Worm (Caenorhabditis elegans) whole organism, L1 larva: ENCODE data around the gene D2024.1.

Experiments
- C04F5.9 ChIP-seq: sonication (generic microtip); optimal IDR thresholded peaks from 2 replicates; lab custom pipeline; 2016; ENCODE audit warnings: missing genetic modification characterization, missing compliant biosample characterization
- C34B4.2 ChIP-seq: sonication (generic microtip); optimal IDR thresholded peaks from 2 replicates; lab custom pipeline; 2017; ENCODE audit warnings: mild to moderate bottlenecking, missing genetic modification characterization, missing compliant biosample characterization
- aha-1 ChIP-seq: fragments of 150-350 bp; optimal IDR thresholded peaks from 2 replicates; lab custom pipeline; 2014; ENCODE audit warnings: missing biosample characterization, missing genetic modification characterization
- aly-2 ChIP-seq: fragments of 150-350 bp; optimal IDR thresholded peaks from 2 replicates; lab custom pipeline; 2014; ENCODE audit warnings: missing biosample characterization, missing genetic modification characterization
- blmp-1 ChIP-seq: fragments of 150-350 bp; optimal IDR thresholded peaks from 2 replicates; lab custom pipeline; 2014; ENCODE audit warnings: missing biosample characterization, missing genetic modification characterization
- ceh-82 ChIP-seq, 3 experiments: fragments of 150-350 bp in 1 of 3; sonication (generic microtip) in 2 of 3; optimal IDR thresholded peaks; 2 replicates each; lab custom pipeline; 2014 to 2017; ENCODE audit warnings: missing biosample characterization in 3 of 3, missing genetic modification characterization in 3 of 3
- ceh-90 ChIP-seq: sonication (generic microtip); optimal IDR thresholded peaks from 2 replicates; lab custom pipeline; 2016; ENCODE audit warnings: missing genetic modification characterization, missing compliant biosample characterization
- ces-1 ChIP-seq: fragments of 150-350 bp; optimal IDR thresholded peaks from 2 replicates; lab custom pipeline; 2014; ENCODE audit warnings: missing biosample characterization, missing genetic modification reagents, missing genetic modification characterization
- elt-2 ChIP-seq: sonication (generic microtip); optimal IDR thresholded peaks from 2 replicates; lab custom pipeline; 2016; ENCODE audit warnings: missing genetic modification characterization, mild to moderate bottlenecking, inconsistent platforms, missing compliant biosample characterization, missing genetic modification reagents
- ets-5 ChIP-seq: fragments of 200-800 bp; sonication (Bioruptor generic); IDR thresholded peaks from 2 replicates; pipeline ENCODE4 v1.3.6; 2022; ENCODE audit warnings: missing genetic modification characterization, missing compliant biosample characterization
- fkh-10 ChIP-seq: sonication (generic microtip); optimal IDR thresholded peaks from 2 replicates; lab custom pipeline; 2017; ENCODE audit warnings: missing biosample characterization, missing genetic modification reagents, missing genetic modification characterization
- fkh-4 ChIP-seq: sonication (generic microtip); optimal IDR thresholded peaks from 2 replicates; lab custom pipeline; 2016; ENCODE audit warnings: missing compliant biosample characterization, missing genetic modification characterization, borderline replicate concordance
- fos-1 ChIP-seq: fragments of 150-350 bp; optimal IDR thresholded peaks from 2 replicates; lab custom pipeline; 2014; ENCODE audit warnings: missing biosample characterization, missing genetic modification characterization
- hlh-4 ChIP-seq: sonication (generic microtip); optimal IDR thresholded peaks from 2 replicates; lab custom pipeline; 2016; ENCODE audit warnings: mild to moderate bottlenecking, missing genetic modification characterization, missing compliant biosample characterization
- irx-1 ChIP-seq: sonication (generic microtip); optimal IDR thresholded peaks from 2 replicates; lab custom pipeline; 2016; ENCODE audit warnings: missing genetic modification characterization, missing compliant biosample characterization
- isw-1 ChIP-seq: fragments of 200-800 bp; sonication (Bioruptor generic); IDR thresholded peaks from 2 replicates; pipeline ENCODE4 v1.3.6; 2022; ENCODE audit warnings: missing genetic modification characterization, missing compliant biosample characterization
- lin-14 ChIP-seq: fragments of 200-800 bp; sonication (Bioruptor generic); optimal IDR thresholded peaks from 2 replicates; lab custom pipeline; 2018; ENCODE audit warnings: mild to moderate bottlenecking, missing genetic modification characterization, moderate library complexity, missing compliant biosample characterization
- lin-15B ChIP-seq: fragments of 150-350 bp; sonication (generic microtip); optimal IDR thresholded peaks from 3 replicates; lab custom pipeline; 2014; ENCODE audit warnings: missing biosample characterization, missing genetic modification characterization
- lin-35 ChIP-seq, 2 experiments: fragments of 150-350 bp; optimal IDR thresholded peaks; 2 replicates each; lab custom pipeline; 2014; ENCODE audit warnings: missing biosample characterization in 2 of 2, missing genetic modification characterization in 2 of 2, missing genetic modification reagents in 2 of 2
- lin-39 ChIP-seq: fragments of 150-350 bp; optimal IDR thresholded peaks from 2 replicates; lab custom pipeline; 2014; ENCODE audit warnings: missing biosample characterization, missing genetic modification reagents, missing genetic modification characterization
- lir-3 ChIP-seq: sonication (generic microtip); optimal IDR thresholded peaks from 2 replicates; lab custom pipeline; 2016; ENCODE audit warnings: mild to moderate bottlenecking, missing genetic modification characterization, moderate library complexity, missing compliant biosample characterization; ENCODE audit not compliant: poor library complexity
- lsy-2 ChIP-seq, 2 experiments: fragments of 150-350 bp; optimal IDR thresholded peaks; 2 replicates each; lab custom pipeline; 2014; ENCODE audit warnings: missing biosample characterization in 2 of 2, missing genetic modification characterization in 2 of 2
- mab-9 ChIP-seq: fragments of 200-800 bp; sonication (Bioruptor generic); IDR thresholded peaks from 2 replicates; pipeline ENCODE4 v1.3.6; 2022; ENCODE audit warnings: missing genetic modification reagents, missing genetic modification characterization, missing compliant biosample characterization
- mef-2 ChIP-seq: fragments of 150-350 bp; optimal IDR thresholded peaks from 2 replicates; lab custom pipeline; 2014; ENCODE audit warnings: missing biosample characterization, missing genetic modification characterization
- mep-1 ChIP-seq: fragments of 150-350 bp; optimal IDR thresholded peaks from 2 replicates; lab custom pipeline; 2014; ENCODE audit warnings: missing biosample characterization, missing genetic modification characterization
- nhr-12 ChIP-seq: sonication (generic microtip); optimal IDR thresholded peaks from 2 replicates; lab custom pipeline; 2017; ENCODE audit warnings: missing biosample characterization, missing genetic modification characterization
- nhr-19 ChIP-seq: fragments of 200-800 bp; sonication (Bioruptor generic); conservative IDR thresholded peaks from 2 replicates; pipeline ENCODE4 v1.3.6; 2022; ENCODE audit warnings: missing genetic modification characterization, missing compliant biosample characterization
- nhr-20 ChIP-seq: sonication (generic microtip); optimal IDR thresholded peaks from 2 replicates; lab custom pipeline; 2016; ENCODE audit warnings: mild to moderate bottlenecking, missing genetic modification characterization, missing compliant biosample characterization
- nhr-28 ChIP-seq: fragments of 150-350 bp; optimal IDR thresholded peaks from 2 replicates; lab custom pipeline; 2014; ENCODE audit warnings: missing biosample characterization, missing genetic modification characterization
- nhr-47 ChIP-seq: sonication (generic microtip); optimal IDR thresholded peaks from 2 replicates; lab custom pipeline; 2016; ENCODE audit warnings: mild to moderate bottlenecking, missing genetic modification characterization, moderate library complexity, missing compliant biosample characterization
- nhr-76 ChIP-seq: sonication (generic microtip); optimal IDR thresholded peaks from 2 replicates; lab custom pipeline; 2017; ENCODE audit warnings: missing biosample characterization, missing genetic modification characterization
- nhr-85 ChIP-seq: sonication (generic microtip); peaks from one replicate; lab custom pipeline; 2016; ENCODE audit warnings: missing genetic modification characterization, inconsistent platforms, missing compliant biosample characterization
- nhr-90 ChIP-seq: sonication (generic microtip); optimal IDR thresholded peaks from 2 replicates; lab custom pipeline; 2016; ENCODE audit warnings: mild to moderate bottlenecking, missing genetic modification characterization, missing compliant biosample characterization; ENCODE audit not compliant: poor library complexity
- pax-3 ChIP-seq: fragments of 200-800 bp; sonication (Bioruptor generic); optimal IDR thresholded peaks from 2 replicates; lab custom pipeline; 2018; ENCODE audit warnings: mild to moderate bottlenecking, missing genetic modification characterization, moderate library complexity, missing compliant biosample characterization
- pqm-1 ChIP-seq: sonication (generic microtip); optimal IDR thresholded peaks from 3 replicates; lab custom pipeline; 2017; ENCODE audit warnings: missing biosample characterization, missing genetic modification characterization
- rnt-1 ChIP-seq: sonication (generic microtip); optimal IDR thresholded peaks from 2 replicates; lab custom pipeline; 2016; ENCODE audit warnings: mild to moderate bottlenecking, missing genetic modification characterization, moderate library complexity, missing compliant biosample characterization
- snpc-4 ChIP-seq: fragments of 150-350 bp; optimal IDR thresholded peaks from 2 replicates; lab custom pipeline; 2014; ENCODE audit warnings: missing biosample characterization, missing genetic modification characterization
- snu-23 ChIP-seq: sonication (generic microtip); optimal IDR thresholded peaks from 2 replicates; lab custom pipeline; 2016; ENCODE audit warnings: missing genetic modification characterization, missing compliant biosample characterization
- sptf-1 ChIP-seq: fragments of 150-350 bp; optimal IDR thresholded peaks from 2 replicates; lab custom pipeline; 2014; ENCODE audit warnings: missing biosample characterization, missing genetic modification characterization
- sup-37 ChIP-seq: fragments of 200-800 bp; sonication (Bioruptor generic); optimal IDR thresholded peaks from 2 replicates; lab custom pipeline; 2018; ENCODE audit warnings: mild to moderate bottlenecking, missing genetic modification characterization, missing compliant biosample characterization
- swsn-7 ChIP-seq: sonication (generic microtip); optimal IDR thresholded peaks from 2 replicates; lab custom pipeline; 2016; ENCODE audit warnings: missing genetic modification characterization, missing compliant biosample characterization
- tbx-2 ChIP-seq: sonication (generic microtip); optimal IDR thresholded peaks from 2 replicates; lab custom pipeline; 2016; ENCODE audit warnings: missing genetic modification characterization, missing compliant biosample characterization
- tlp-1 ChIP-seq: fragments of 150-350 bp; optimal IDR thresholded peaks from 2 replicates; lab custom pipeline; 2014; ENCODE audit warnings: missing biosample characterization, missing genetic modification characterization
- unc-30 ChIP-seq: sonication (generic microtip); optimal IDR thresholded peaks from 2 replicates; lab custom pipeline; 2017; ENCODE audit warnings: missing biosample characterization, missing genetic modification characterization
- xbp-1 ChIP-seq: sonication (generic microtip); optimal IDR thresholded peaks from 2 replicates; lab custom pipeline; 2016; ENCODE audit warnings: missing genetic modification characterization, missing compliant biosample characterization
- ztf-11 ChIP-seq, 2 experiments: sonication (generic microtip); optimal IDR thresholded peaks; 2 replicates each; lab custom pipeline; 2016 to 2017; ENCODE audit warnings: missing genetic modification characterization in 2 of 2, missing biosample characterization in 1 of 2, missing compliant biosample characterization in 1 of 2
- ztf-4 ChIP-seq: fragments of 150-350 bp; optimal IDR thresholded peaks from 2 replicates; lab custom pipeline; 2014; ENCODE audit warnings: missing biosample characterization, missing genetic modification characterization

The D2024.1 gene

ce11 chrIV:7237668-7238214 is 9.6 kb upstream of the D2024.1 start, which contains the start of gene elo-3:
Gene elo-3 (plus strand): TSS chrIV:7237718.
- TF ChIP-seq aha-1 (tag; lab: Kevin White, UChicago) = no peak
- peak; percentile 4 for TF ChIP-seq elt-2

- TF ChIP-seq rnt-1 (tag; lab: Kevin White, UChicago) (no peak), nhr-28 (tag; lab: Kevin White, UChicago) (no peak), aha-1 (tag; lab: Kevin White, UChicago) (no peak), nhr-90 (tag; lab: Kevin White, UChicago) (no peak), lsy-2 (tag; optimal IDR thresholded peaks at IDR 0.05; lab: Kevin White, UChicago) (no peak), C34B4.2 (tag; lab: Kevin White, UChicago) (no peak), aly-2 (tag; lab: Kevin White, UChicago) (no peak), swsn-7 (tag; lab: Kevin White, UChicago) (no peak), nhr-20 (tag; lab: Kevin White, UChicago) (no peak), lin-35 (GFP tag; optimal IDR thresholded peaks at IDR 0.05; lab: Kevin White, UChicago) (no peak), mep-1 (tag; lab: Kevin White, UChicago) (no peak), tlp-1 (no peak)
Measured at ce11 chrIV:7240564-7240963, 6.8 kb upstream of the D2024.1 start.

DNA sequence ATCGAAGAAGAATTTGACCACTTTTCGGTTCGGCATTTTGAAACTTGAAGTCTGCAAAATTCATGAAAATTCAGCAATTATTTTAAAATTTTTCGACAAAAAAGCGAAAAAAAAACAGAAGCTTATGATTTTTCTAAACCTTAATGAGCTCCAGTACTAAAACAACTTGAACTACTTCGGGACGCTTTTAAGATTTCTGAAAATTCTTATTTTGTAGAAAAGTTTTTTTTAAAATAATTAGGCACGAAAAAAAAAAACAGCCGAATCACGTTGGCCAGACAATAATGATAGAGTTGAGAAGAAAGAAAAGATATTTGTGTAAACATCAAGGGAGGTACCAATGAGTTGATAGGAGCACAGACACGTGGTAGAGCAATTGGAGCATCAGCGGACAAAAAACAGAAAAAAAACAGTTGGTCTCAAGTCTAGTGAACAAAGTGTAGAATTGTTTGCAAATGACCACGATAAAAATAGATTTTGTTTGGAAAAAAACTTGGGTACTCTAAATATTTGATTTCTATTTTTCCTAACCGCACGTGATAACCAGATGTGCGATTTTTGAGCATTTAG is 5.0 kb upstream of the D2024.1 start, which contains the start of gene gstk-2:
gstk-2 (minus strand) TSS at position 51 of the 570 bp plus-strand sequence.
- TF ChIP-seq mep-1 (tag; lab: Kevin White, UChicago) = no peak
- TF ChIP-seq lir-3 (tag; lab: Kevin White, UChicago) = no peak
- no peak for TF ChIP-seq snpc-4 (tag; lab: Kevin White, UChicago)
- no peak for TF ChIP-seq sptf-1 (tag; lab: Kevin White, UChicago)
- no peak for TF ChIP-seq isw-1 (GFP tag; lab: Robert Waterston, UW)
- no peak for TF ChIP-seq swsn-7 (tag; lab: Kevin White, UChicago)
- TF ChIP-seq elt-2 = peak; percentile 15
- TF ChIP-seq lin-14 (GFP tag; lab: Kevin White, UChicago) = peak; percentile 75
- TF ChIP-seq nhr-19 (GFP tag; lab: Robert Waterston, UW) = no peak; the same call in 1 of the 2 replicates
- no peak for TF ChIP-seq lin-39 (tag; lab: Kevin White, UChicago)
- no peak for TF ChIP-seq fos-1 (tag; lab: Kevin White, UChicago)
- no peak for TF ChIP-seq ets-5 (GFP tag; lab: Robert Waterston, UW)
- no peak for TF ChIP-seq C04F5.9 (tag; lab: Kevin White, UChicago)
- no peak for TF ChIP-seq fkh-4 (tag; lab: Kevin White, UChicago)
- no peak for TF ChIP-seq ztf-11 (tag; optimal IDR thresholded peaks at IDR 0.05; lab: Kevin White, UChicago)
- no peak for TF ChIP-seq nhr-28 (tag; lab: Kevin White, UChicago)
- TF ChIP-seq lin-15B (tag; lab: Kevin White, UChicago) = no peak
- TF ChIP-seq mab-9 (GFP tag; lab: Robert Waterston, UW) = no peak
- no peak for TF ChIP-seq sup-37 (GFP tag; lab: Kevin White, UChicago)
- TF ChIP-seq pqm-1 = no peak
- no peak for TF ChIP-seq ces-1 (GFP tag; lab: Kevin White, UChicago)
- TF ChIP-seq tbx-2 = peak; percentile 29
- no peak for TF ChIP-seq fkh-10 (GFP tag; lab: Kevin White, UChicago)
- no peak for TF ChIP-seq aha-1 (tag; lab: Kevin White, UChicago)
- TF ChIP-seq nhr-85 = peak; percentile 12
- TF ChIP-seq ztf-4 (tag; lab: Kevin White, UChicago) = no peak
- no peak for TF ChIP-seq irx-1 (tag; lab: Kevin White, UChicago)
- no peak for TF ChIP-seq nhr-90 (tag; lab: Kevin White, UChicago)
- TF ChIP-seq mef-2 (tag; lab: Kevin White, UChicago) = peak; percentile 51
- TF ChIP-seq C34B4.2 (tag; lab: Kevin White, UChicago) = no peak
- no peak for TF ChIP-seq pax-3 (tag; lab: Kevin White, UChicago)
- TF ChIP-seq nhr-47 (tag; lab: Kevin White, UChicago) = no peak
- TF ChIP-seq unc-30 (tag; lab: Kevin White, UChicago) = no peak
- TF ChIP-seq nhr-76 = no peak
- TF ChIP-seq ceh-90 (tag; lab: Kevin White, UChicago) = no peak
- TF ChIP-seq tlp-1 = no peak
- TF ChIP-seq ceh-82 (tag; optimal IDR thresholded peaks at IDR 0.05; lab: Kevin White, UChicago) = no peak
- TF ChIP-seq nhr-12 (tag; lab: Kevin White, UChicago) = no peak
- no peak for TF ChIP-seq hlh-4 (tag; lab: Kevin White, UChicago)
- no peak for TF ChIP-seq blmp-1
- TF ChIP-seq rnt-1 (tag; lab: Kevin White, UChicago) = peak; percentile 59
- TF ChIP-seq xbp-1 (tag; lab: Kevin White, UChicago) = no peak
- peak; percentile 41 for TF ChIP-seq snu-23 (GFP tag; lab: Kevin White, UChicago)
